Worm (Caenorhabditis elegans) whole organism, early embryonic: ENCODE measurements around the gene wht-7.

Source experiments
- ama-1 ChIP-seq: fragments of 150-350 bp; optimal IDR thresholded peaks from 2 replicates; lab custom pipeline; 2014
- flt-1 ChIP-seq: fragments of 200-800 bp; sonication (Bioruptor generic); IDR thresholded peaks from 2 replicates; pipeline ENCODE4 v1.3.6; 2022; ENCODE audit warnings: missing genetic modification characterization, missing compliant biosample characterization
- tbx-37 ChIP-seq: fragments of 200-800 bp; sonication (Bioruptor generic); conservative IDR thresholded peaks from 2 replicates; pipeline ENCODE4 v1.3.6; 2022; ENCODE audit warnings: missing genetic modification reagents, missing genetic modification characterization, missing compliant biosample characterization
- tra-4 ChIP-seq: sonication (generic microtip); optimal IDR thresholded peaks from 2 replicates; lab custom pipeline; 2017; ENCODE audit warnings: missing genetic modification characterization, missing compliant biosample characterization

ce11 chrIII:6145896-6146295, 3.5 kb downstream of the wht-7 start, which contains the start of gene Y42G9A.3:
- TF ChIP-seq flt-1 (GFP tag; lab: Robert Waterston, UW) (no peak), tra-4 (tag; lab: Kevin White, UChicago) (no peak), tbx-37 (GFP tag; lab: Robert Waterston, UW) (no peak), ama-1 (no peak)
